Worm (Caenorhabditis elegans) whole organism, late embryonic: ENCODE data around the gene F47C12.8.

ENCODE experiments used
- ceh-18 ChIP-seq: sonication (generic microtip); optimal IDR thresholded peaks from 2 replicates; lab custom pipeline; 2016; ENCODE audit warnings: missing genetic modification characterization, missing compliant biosample characterization
- pqm-1 ChIP-seq: sonication (generic microtip); optimal IDR thresholded peaks from 2 replicates; lab custom pipeline; 2016; ENCODE audit warnings: missing genetic modification characterization, missing compliant biosample characterization
- rnt-1 ChIP-seq: sonication (generic microtip); optimal IDR thresholded peaks from 2 replicates; lab custom pipeline; 2016; ENCODE audit warnings: missing genetic modification characterization, missing compliant biosample characterization
- ttx-3 ChIP-seq: sonication (generic microtip); optimal IDR thresholded peaks from 2 replicates; lab custom pipeline; 2016; ENCODE audit warnings: missing genetic modification reagents, missing genetic modification characterization, missing compliant biosample characterization

ce11 chrIV:4013621-4014020, 15.2 kb upstream of the F47C12.8 start:
- TF ChIP-seq rnt-1 (tag; lab: Kevin White, UChicago) = no peak
- no peak for TF ChIP-seq ceh-18 (tag; lab: Kevin White, UChicago)
- no peak for TF ChIP-seq pqm-1 (tag; lab: Kevin White, UChicago)
- no peak for TF ChIP-seq ttx-3 (tag; lab: Kevin White, UChicago)
